Fruit fly (Drosophila melanogaster) whole organism, adult: ENCODE measurements around the gene upd1.

Source experiments
- CG11617 ChIP-seq: fragments of 200-800 bp; sonication (Bioruptor generic); optimal IDR thresholded peaks from 2 replicates; lab custom pipeline; 2017; ENCODE audit warnings: mild to moderate bottlenecking, missing biosample characterization, missing genetic modification reagents, missing genetic modification characterization
- CG12768 ChIP-seq: fragments of 200-800 bp; sonication (Bioruptor generic); optimal IDR thresholded peaks from 2 replicates; lab custom pipeline; 2017; ENCODE audit warnings: missing biosample characterization, missing genetic modification characterization, mild to moderate bottlenecking, moderate library complexity, missing genetic modification reagents
- CG14711 ChIP-seq: fragments of 200-800 bp; sonication (Bioruptor generic); optimal IDR thresholded peaks from 2 replicates; lab custom pipeline; 2018; ENCODE audit warnings: missing biosample characterization, mild to moderate bottlenecking, missing genetic modification characterization, moderate library complexity
- CG1620 ChIP-seq: fragments of 200-800 bp; sonication (Bioruptor generic); optimal IDR thresholded peaks from 2 replicates; lab custom pipeline; 2016; ENCODE audit warnings: missing biosample characterization, missing genetic modification characterization
- CG33017 ChIP-seq: fragments of 200-800 bp; sonication (Bioruptor generic); optimal IDR thresholded peaks from 2 replicates; lab custom pipeline; 2018; ENCODE audit warnings: missing biosample characterization, mild to moderate bottlenecking, missing genetic modification characterization, moderate library complexity
- CG5204 ChIP-seq: fragments of 200-800 bp; sonication (Bioruptor generic); optimal IDR thresholded peaks from 2 replicates; lab custom pipeline; 2016; ENCODE audit warnings: missing biosample characterization, missing genetic modification characterization
- CG7045 ChIP-seq: fragments of 200-800 bp; sonication (Bioruptor generic); optimal IDR thresholded peaks from 2 replicates; lab custom pipeline; 2017; ENCODE audit warnings: missing biosample characterization, mild to moderate bottlenecking, missing genetic modification characterization
- CG7101 ChIP-seq: fragments of 200-800 bp; sonication (Bioruptor generic); optimal IDR thresholded peaks from 2 replicates; lab custom pipeline; 2018; ENCODE audit warnings: missing biosample characterization, mild to moderate bottlenecking, missing genetic modification characterization, moderate library complexity
- Clk ChIP-seq: fragments of 200-800 bp; sonication (Bioruptor generic); optimal IDR thresholded peaks from 2 replicates; lab custom pipeline; 2017; ENCODE audit warnings: missing biosample characterization, missing genetic modification characterization
- Crg-1 ChIP-seq: fragments of 200-800 bp; sonication (Bioruptor generic); optimal IDR thresholded peaks from 2 replicates; lab custom pipeline; 2016; ENCODE audit warnings: missing biosample characterization, missing genetic modification characterization
- Hr96 ChIP-seq: fragments of 200-800 bp; sonication (Bioruptor generic); optimal IDR thresholded peaks from 2 replicates; lab custom pipeline; 2016; ENCODE audit warnings: missing biosample characterization, missing genetic modification characterization
- Mnt ChIP-seq: fragments of 200-800 bp; sonication (Bioruptor generic); optimal IDR thresholded peaks from 2 replicates; lab custom pipeline; 2016; ENCODE audit warnings: missing biosample characterization, mild to moderate bottlenecking, missing genetic modification characterization
- bab1 ChIP-seq: fragments of 200-800 bp; sonication (Bioruptor generic); optimal IDR thresholded peaks from 3 replicates; lab custom pipeline; 2019; ENCODE audit warnings: missing biosample characterization, mild to moderate bottlenecking, missing genetic modification characterization, moderate library complexity
- cic ChIP-seq: fragments of 200-800 bp; sonication (Bioruptor generic); optimal IDR thresholded peaks from 2 replicates; lab custom pipeline; 2017; ENCODE audit warnings: missing biosample characterization, mild to moderate bottlenecking, missing genetic modification characterization, moderate library complexity
- cnc ChIP-seq, 2 experiments: fragments of >200 bp; optimal IDR thresholded peaks; 2 replicates each; lab custom pipeline; 2017
- kay ChIP-seq: fragments of 200-800 bp; sonication (Bioruptor generic); peaks from one replicate; lab custom pipeline; 2016; ENCODE audit warnings: missing biosample characterization, missing genetic modification characterization, borderline replicate concordance
- ovo ChIP-seq: fragments of 200-800 bp; sonication (Bioruptor generic); optimal IDR thresholded peaks from 2 replicates; lab custom pipeline; 2016; ENCODE audit warnings: missing biosample characterization, missing genetic modification characterization
- pad ChIP-seq: fragments of 200-800 bp; sonication (Bioruptor generic); optimal IDR thresholded peaks from 3 replicates; lab custom pipeline; 2017; ENCODE audit warnings: missing biosample characterization, missing genetic modification characterization, mild to moderate bottlenecking, moderate library complexity, missing genetic modification reagents
- tj ChIP-seq: fragments of 200-800 bp; sonication (Bioruptor generic); optimal IDR thresholded peaks from 3 replicates; lab custom pipeline; 2017; ENCODE audit warnings: missing biosample characterization, mild to moderate bottlenecking, missing genetic modification characterization, moderate library complexity
- toe ChIP-seq: fragments of 200-800 bp; sonication (Bioruptor generic); optimal IDR thresholded peaks from 2 replicates; lab custom pipeline; 2016; ENCODE audit warnings: missing biosample characterization, missing genetic modification characterization

The upd1 gene

dm6 chrX:18341014-18341413 lies 31.9 kb upstream of the upd1 start:
- TF ChIP-seq CG1620 (GFP tag; lab: Kevin White, UChicago): no peak
- no peak for TF ChIP-seq kay (GFP tag; lab: Kevin White, UChicago)
- TF ChIP-seq CG5204 (GFP tag; lab: Kevin White, UChicago): no peak
- no peak for TF ChIP-seq CG7101 (tag; lab: Kevin White, UChicago)
- TF ChIP-seq Crg-1: no peak
- TF ChIP-seq cnc (optimal IDR thresholded peaks at IDR 0.05; lab: Kevin White, UChicago): no peak
- TF ChIP-seq Clk: no peak
- no peak for TF ChIP-seq CG33017 (tag; lab: Kevin White, UChicago)
- TF ChIP-seq cic: no peak
- no peak for TF ChIP-seq CG11617 (GFP tag; lab: Kevin White, UChicago)
- no peak for TF ChIP-seq ovo (GFP tag; lab: Kevin White, UChicago)

- TF ChIP-seq CG33017 (tag; lab: Kevin White, UChicago) (no peak), ovo (GFP tag; lab: Kevin White, UChicago) (peak; percentile 12)
Observed at dm6 chrX:18321358-18321757, 12.3 kb upstream of the upd1 start.

- TF ChIP-seq CG33017 (tag; lab: Kevin White, UChicago) (no peak), ovo (GFP tag; lab: Kevin White, UChicago) (peak; percentile 33), Mnt (GFP tag; lab: Kevin White, UChicago) (peak; percentile 12), cnc (optimal IDR thresholded peaks at IDR 0.05; lab: Kevin White, UChicago) (no peak)
Observed at dm6 chrX:18320825-18321224, 11.7 kb upstream of the upd1 start, which contains the start of gene CG6023. Gene CG6023, minus strand, starts transcription at chrX:18321193.

- peak; percentile 27 for TF ChIP-seq CG7101 (tag; lab: Kevin White, UChicago)
- no peak for TF ChIP-seq Clk
- peak; percentile 28 for TF ChIP-seq bab1 (GFP tag; lab: Kevin White, UChicago)
- no peak for TF ChIP-seq CG12768 (GFP tag; lab: Kevin White, UChicago)
- TF ChIP-seq CG1620 (GFP tag; lab: Kevin White, UChicago): peak; percentile 26
- peak; percentile 49 for TF ChIP-seq kay (GFP tag; lab: Kevin White, UChicago)
- TF ChIP-seq tj (GFP tag; lab: Kevin White, UChicago): peak; percentile 80
- peak; percentile 19 for TF ChIP-seq toe (GFP tag; lab: Kevin White, UChicago)
Observed at dm6 chrX:18319912-18320520, 10.9 kb upstream of the upd1 start.

dm6 chrX:18315835-18316234 lies 6.7 kb upstream of the upd1 start:
- no peak for TF ChIP-seq cnc (optimal IDR thresholded peaks at IDR 0.05; lab: Kevin White, UChicago)
- no peak for TF ChIP-seq CG12768 (GFP tag; lab: Kevin White, UChicago)
- TF ChIP-seq toe (GFP tag; lab: Kevin White, UChicago): no peak

dm6 chrX:18312445-18312911 lies 3.4 kb upstream of the upd1 start:
- TF ChIP-seq pad (GFP tag; lab: Kevin White, UChicago): no peak
- no peak for TF ChIP-seq CG33017 (tag; lab: Kevin White, UChicago)
- TF ChIP-seq tj (GFP tag; lab: Kevin White, UChicago): no peak
- no peak for TF ChIP-seq CG12768 (GFP tag; lab: Kevin White, UChicago)
- TF ChIP-seq toe (GFP tag; lab: Kevin White, UChicago): no peak
- TF ChIP-seq Hr96 (GFP tag; lab: Kevin White, UChicago): no peak
- no peak for TF ChIP-seq bab1 (GFP tag; lab: Kevin White, UChicago)
- no peak for TF ChIP-seq cic
- no peak for TF ChIP-seq CG14711 (tag; lab: Kevin White, UChicago)
- no peak for TF ChIP-seq cnc (optimal IDR thresholded peaks at IDR 0.05; lab: Kevin White, UChicago)
- no peak for TF ChIP-seq CG7101 (tag; lab: Kevin White, UChicago)
- TF ChIP-seq CG5204 (GFP tag; lab: Kevin White, UChicago): no peak
- no peak for TF ChIP-seq kay (GFP tag; lab: Kevin White, UChicago)
- no peak for TF ChIP-seq CG1620 (GFP tag; lab: Kevin White, UChicago)
- TF ChIP-seq Mnt (GFP tag; lab: Kevin White, UChicago): no peak
- TF ChIP-seq CG11617 (GFP tag; lab: Kevin White, UChicago): no peak
- TF ChIP-seq CG7045 (GFP tag; lab: Kevin White, UChicago): no peak
- no peak for TF ChIP-seq ovo (GFP tag; lab: Kevin White, UChicago)
- no peak for TF ChIP-seq Clk

- no peak for TF ChIP-seq Mnt (GFP tag; lab: Kevin White, UChicago)
- TF ChIP-seq CG7101 (tag; lab: Kevin White, UChicago): no peak
- TF ChIP-seq bab1 (GFP tag; lab: Kevin White, UChicago): no peak
- no peak for TF ChIP-seq ovo (GFP tag; lab: Kevin White, UChicago)
- TF ChIP-seq CG14711 (tag; lab: Kevin White, UChicago): no peak
- TF ChIP-seq Crg-1: no peak
- no peak for TF ChIP-seq CG11617 (GFP tag; lab: Kevin White, UChicago)
- no peak for TF ChIP-seq CG33017 (tag; lab: Kevin White, UChicago)
- no peak for TF ChIP-seq pad (GFP tag; lab: Kevin White, UChicago)
- TF ChIP-seq Clk: no peak
- no peak for TF ChIP-seq toe (GFP tag; lab: Kevin White, UChicago)
- TF ChIP-seq CG5204 (GFP tag; lab: Kevin White, UChicago): no peak
- no peak for TF ChIP-seq CG1620 (GFP tag; lab: Kevin White, UChicago)
- TF ChIP-seq CG7045 (GFP tag; lab: Kevin White, UChicago): no peak
- TF ChIP-seq kay (GFP tag; lab: Kevin White, UChicago): no peak
Observed at dm6 chrX:18310979-18311378, 1.9 kb upstream of the upd1 start.
